Fruit fly (Drosophila melanogaster): ENCODE data around the gene CG7115.

CG7115 gene

dm6 chr2L:7811249-7812002 lies 9.5 kb upstream of the CG7115 start, which contains the start of gene LanB1 (continued):
- no peak for TF ChIP-seq CG18764 (GFP tag; optimal IDR thresholded peaks at IDR 0.05)
- TF ChIP-seq CG15696 (tag; optimal IDR thresholded peaks at IDR 0.05) = no peak
- TF ChIP-seq ATbp (GFP tag; optimal IDR thresholded peaks at IDR 0.05) = no peak
- TF ChIP-seq scrt (GFP tag; optimal IDR thresholded peaks at IDR 0.05) = no peak
- TF ChIP-seq CG13894 (tag; optimal IDR thresholded peaks at IDR 0.05) = peak; percentile 52
- TF ChIP-seq BtbVII (GFP tag; optimal IDR thresholded peaks at IDR 0.05) = no peak
- peak; percentile 3 for TF ChIP-seq CG8924 (tag; optimal IDR thresholded peaks at IDR 0.05)
- TF ChIP-seq zfh1 (GFP tag; IDR thresholded peaks at IDR 0.05) = no peak; the same call in 2 of the 3 replicates
- no peak for TF ChIP-seq CG15601 (tag; optimal IDR thresholded peaks at IDR 0.05)
- peak; percentile 70; the same call in 1 of the 2 replicates for TF ChIP-seq chm (GFP tag; IDR thresholded peaks at IDR 0.05)
- TF ChIP-seq pnt (GFP tag; optimal IDR thresholded peaks at IDR 0.05) = no peak
- TF ChIP-seq CG8281 (tag; optimal IDR thresholded peaks at IDR 0.05) = no peak
- peak; percentile 59 for TF ChIP-seq BEAF-32 (GFP tag; optimal IDR thresholded peaks at IDR 0.05)
- TF ChIP-seq CG30403 (GFP tag; optimal IDR thresholded peaks at IDR 0.05) = no peak
- TF ChIP-seq en (GFP tag; optimal IDR thresholded peaks at IDR 0.05) = no peak
- no peak for TF ChIP-seq CG14710 (tag; optimal IDR thresholded peaks at IDR 0.05)
- no peak for TF ChIP-seq CG31365 (tag; optimal IDR thresholded peaks at IDR 0.05)
- peak; percentile 33; the same call in 1 of the 2 replicates for TF ChIP-seq unc-4 (GFP tag; IDR thresholded peaks at IDR 0.05; ENCODE audit: partially characterized antibody)
- TF ChIP-seq dati (GFP tag; IDR thresholded peaks at IDR 0.05) = no peak
- peak; percentile 39 for TF ChIP-seq CG17359 (tag; optimal IDR thresholded peaks at IDR 0.05)
- no peak for TF ChIP-seq MBD-R2 (GFP tag; IDR thresholded peaks at IDR 0.05)
- TF ChIP-seq bigmax (GFP tag; optimal IDR thresholded peaks at IDR 0.05) = no peak
- TF ChIP-seq CG1647 (GFP tag; optimal IDR thresholded peaks at IDR 0.05) = no peak
- TF ChIP-seq CG33213 (GFP tag; optimal IDR thresholded peaks at IDR 0.05) = no peak
- TF ChIP-seq onecut (GFP tag; IDR thresholded peaks at IDR 0.05) = 0 out of 2 replicates have a peak, but pooled peaks have one; percentile 27
- no peak for TF ChIP-seq CG10431 (GFP tag; optimal IDR thresholded peaks at IDR 0.05)
- TF ChIP-seq CG17328 (GFP tag; IDR thresholded peaks at IDR 0.05) = no peak
- peak; percentile 42 for TF ChIP-seq hbn (GFP tag; IDR thresholded peaks at IDR 0.05; ENCODE audit: partially characterized antibody)
- no peak; the same call in 1 of the 2 replicates for TF ChIP-seq stc (GFP tag; IDR thresholded peaks at IDR 0.05)
- peak; percentile 35 for TF ChIP-seq CG12769 (tag; optimal IDR thresholded peaks at IDR 0.05)
- no peak for TF ChIP-seq TFAM (GFP tag; optimal IDR thresholded peaks at IDR 0.05)
- TF ChIP-seq CG12071 (GFP tag; optimal IDR thresholded peaks at IDR 0.05) = no peak
- no peak for TF ChIP-seq Rx (GFP tag; IDR thresholded peaks at IDR 0.05)
- no peak for TF ChIP-seq jing (GFP tag; optimal IDR thresholded peaks at IDR 0.05)
- peak; percentile 34 for TF ChIP-seq pzg (GFP tag; optimal IDR thresholded peaks at IDR 0.05)
- peak; percentile 86 for TF ChIP-seq cg (GFP tag; optimal IDR thresholded peaks at IDR 0.05)
- TF ChIP-seq cas (GFP tag; IDR thresholded peaks at IDR 0.05) = no peak
- TF ChIP-seq dmrt99B (tag; optimal IDR thresholded peaks at IDR 0.05) = no peak
- no peak for TF ChIP-seq CG7372 (GFP tag; IDR thresholded peaks at IDR 0.05)
- TF ChIP-seq Mes4 (GFP tag; optimal IDR thresholded peaks at IDR 0.05) = no peak
- TF ChIP-seq pan (optimal IDR thresholded peaks at IDR 0.05) = no peak
- peak in 1 of 2 experiments; percentile 5 for TF ChIP-seq pan (GFP tag; optimal IDR thresholded peaks at IDR 0.05 in 1 of 2, IDR thresholded peaks at IDR 0.05 in 1 of 2)
- TF ChIP-seq NfI (GFP tag; optimal IDR thresholded peaks at IDR 0.05) = no peak
- TF ChIP-seq B-H2 (GFP tag; optimal IDR thresholded peaks at IDR 0.05) = no peak
- no peak for TF ChIP-seq danr (GFP tag; IDR thresholded peaks at IDR 0.05)
- TF ChIP-seq CG8089 (GFP tag; optimal IDR thresholded peaks at IDR 0.05) = no peak
- peak in 1 of 2 experiments; percentile 4 for TF ChIP-seq bsh (GFP tag; optimal IDR thresholded peaks at IDR 0.05)
- no peak for TF ChIP-seq CG10543 (GFP tag; optimal IDR thresholded peaks at IDR 0.05)
- TF ChIP-seq sob (GFP tag; IDR thresholded peaks at IDR 0.05) = peak; percentile 44; the same call in 1 of the 2 replicates
